Worm (Caenorhabditis elegans) whole organism, young adult: ENCODE results near the gene W08A12.2.

Experiments used
- B0019.2 ChIP-seq: fragments of 200-800 bp; sonication (Bioruptor generic); conservative IDR thresholded peaks from 2 replicates; pipeline ENCODE4 v1.3.6; 2022; ENCODE audit warnings: missing genetic modification reagents, missing genetic modification characterization, missing compliant biosample characterization
- B0035.1 ChIP-seq: sonication (generic microtip); optimal IDR thresholded peaks from 2 replicates; lab custom pipeline; 2016; ENCODE audit warnings: missing genetic modification characterization, mild to moderate bottlenecking, missing compliant biosample characterization, missing genotype, missing genetic modification reagents
- B0261.1 ChIP-seq: sonication (generic microtip); optimal IDR thresholded peaks from 2 replicates; lab custom pipeline; 2016; ENCODE audit warnings: mild to moderate bottlenecking, missing genetic modification characterization, moderate library complexity, missing compliant biosample characterization
- B0336.3 ChIP-seq: fragments of 200-800 bp; sonication (Bioruptor generic); IDR thresholded peaks from 2 replicates; pipeline ENCODE4 v1.3.6; 2022; ENCODE audit warnings: missing genetic modification characterization, missing compliant biosample characterization
- D2030.7 ChIP-seq: fragments of 200-800 bp; sonication (Bioruptor generic); IDR thresholded peaks from 2 replicates; pipeline ENCODE4 v1.3.6; 2022; ENCODE audit warnings: missing genetic modification reagents, missing genetic modification characterization, missing compliant biosample characterization
- F52B5.7 ChIP-seq: sonication (generic microtip); optimal IDR thresholded peaks from 2 replicates; lab custom pipeline; 2016; ENCODE audit warnings: mild to moderate bottlenecking, missing genetic modification characterization, missing compliant biosample characterization
- Y56A3A.18 ChIP-seq: fragments of 200-800 bp; sonication (Bioruptor generic); IDR thresholded peaks from 2 replicates; pipeline ENCODE4 v1.3.6; 2022; ENCODE audit warnings: missing genetic modification reagents, missing genetic modification characterization, missing compliant biosample characterization
- aptf-2 ChIP-seq: fragments of 200-800 bp; sonication (Bioruptor generic); conservative IDR thresholded peaks from 2 replicates; pipeline ENCODE4 v1.3.6; 2022; ENCODE audit warnings: missing genetic modification reagents, missing genetic modification characterization, missing compliant biosample characterization
- atf-7 ChIP-seq: sonication (generic microtip); optimal IDR thresholded peaks from 2 replicates; lab custom pipeline; 2017; ENCODE audit warnings: mild to moderate bottlenecking, missing genetic modification characterization, missing compliant biosample characterization
- attf-3 ChIP-seq: fragments of 200-800 bp; sonication (Bioruptor generic); conservative IDR thresholded peaks from 2 replicates; pipeline ENCODE4 v1.3.6; 2022; ENCODE audit warnings: missing genetic modification reagents, missing genetic modification characterization, missing compliant biosample characterization
- attf-5 ChIP-seq: fragments of 200-800 bp; sonication (Bioruptor generic); optimal IDR thresholded peaks from 2 replicates; lab custom pipeline; 2018; ENCODE audit warnings: mild to moderate bottlenecking, missing genetic modification characterization, missing compliant biosample characterization
- bed-1 ChIP-seq: fragments of 200-800 bp; sonication (Bioruptor generic); IDR thresholded peaks from 2 replicates; pipeline ENCODE4 v1.3.6; 2022; ENCODE audit warnings: missing genetic modification reagents, missing genetic modification characterization, missing compliant biosample characterization
- ccch-3 ChIP-seq: fragments of 200-800 bp; sonication (Bioruptor generic); optimal IDR thresholded peaks from 2 replicates; lab custom pipeline; 2018; ENCODE audit warnings: mild to moderate bottlenecking, missing genetic modification characterization, missing compliant biosample characterization
- cebp-1 ChIP-seq, 2 experiments: fragments of 200-800 bp in 1 of 2; sonication (Bioruptor generic) in 1 of 2; sonication (generic microtip) in 1 of 2; IDR thresholded peaks in 1 of 2; optimal IDR thresholded peaks in 1 of 2; 2 replicates each; pipeline versions ENCODE4 v1.3.6 to Lab custom; 2017 to 2022; ENCODE audit warnings: missing compliant biosample characterization in 2 of 2, missing genetic modification characterization in 2 of 2, mild to moderate bottlenecking in 1 of 2, missing genetic modification reagents in 1 of 2, moderate library complexity in 1 of 2
- chd-7 ChIP-seq: sonication (generic microtip); optimal IDR thresholded peaks from 2 replicates; lab custom pipeline; 2016; ENCODE audit warnings: mild to moderate bottlenecking, missing genetic modification characterization, moderate library complexity, missing compliant biosample characterization
- dox-1 ChIP-seq: fragments of 200-800 bp; sonication (Bioruptor generic); IDR thresholded peaks from 2 replicates; pipeline ENCODE4 v1.3.6; 2022; ENCODE audit warnings: missing genetic modification reagents, missing genetic modification characterization, missing compliant biosample characterization
- egrh-3 ChIP-seq: fragments of 200-800 bp; sonication (Bioruptor generic); IDR thresholded peaks from 2 replicates; pipeline ENCODE4 v1.3.6; 2022; ENCODE audit warnings: missing genetic modification reagents, missing genetic modification characterization, missing compliant biosample characterization
- ekl-4 ChIP-seq: fragments of 200-800 bp; sonication (Bioruptor generic); IDR thresholded peaks from 2 replicates; pipeline ENCODE4 v1.3.6; 2022; ENCODE audit warnings: missing genetic modification reagents, missing genetic modification characterization, missing compliant biosample characterization
- ets-4 ChIP-seq: fragments of 200-800 bp; sonication (Bioruptor generic); optimal IDR thresholded peaks from 2 replicates; lab custom pipeline; 2018; ENCODE audit warnings: mild to moderate bottlenecking, missing genetic modification characterization, missing compliant biosample characterization
- gei-17 ChIP-seq: fragments of 200-800 bp; sonication (Bioruptor generic); optimal IDR thresholded peaks from 2 replicates; lab custom pipeline; 2018; ENCODE audit warnings: mild to moderate bottlenecking, missing genetic modification characterization, missing compliant biosample characterization
- hlh-12 ChIP-seq: sonication (generic microtip); optimal IDR thresholded peaks from 2 replicates; lab custom pipeline; 2016; ENCODE audit warnings: missing genetic modification characterization, missing compliant biosample characterization
- hlh-26 ChIP-seq: fragments of 200-800 bp; sonication (Bioruptor generic); conservative IDR thresholded peaks from 2 replicates; pipeline ENCODE4 v1.3.6; 2022; ENCODE audit warnings: missing genetic modification reagents, missing genetic modification characterization, missing compliant biosample characterization
- hmg-1.2 ChIP-seq: fragments of 200-800 bp; sonication (Bioruptor generic); IDR thresholded peaks from 2 replicates; pipeline ENCODE4 v1.3.6; 2022; ENCODE audit warnings: missing genetic modification reagents, missing genetic modification characterization, missing compliant biosample characterization
- let-526 ChIP-seq: fragments of 200-800 bp; sonication (Bioruptor generic); IDR thresholded peaks from 2 replicates; pipeline ENCODE4 v1.3.6; 2022; ENCODE audit warnings: missing genetic modification reagents, missing genetic modification characterization, missing compliant biosample characterization
- let-607 ChIP-seq, 2 experiments: fragments of 200-800 bp in 1 of 2; sonication (Bioruptor generic) in 1 of 2; sonication (generic microtip) in 1 of 2; optimal IDR thresholded peaks; 2 replicates each; lab custom pipeline; 2016 to 2018; ENCODE audit warnings: mild to moderate bottlenecking in 2 of 2, missing compliant biosample characterization in 2 of 2, missing genetic modification characterization in 2 of 2, moderate library complexity in 2 of 2, missing genotype in 1 of 2
- lin-40 ChIP-seq: sonication (generic microtip); optimal IDR thresholded peaks from 2 replicates; lab custom pipeline; 2016; ENCODE audit warnings: missing genetic modification characterization, mild to moderate bottlenecking, missing compliant biosample characterization, missing genotype, missing genetic modification reagents
- lin-54 ChIP-seq: fragments of 200-800 bp; sonication (Bioruptor generic); optimal IDR thresholded peaks from 2 replicates; lab custom pipeline; 2018; ENCODE audit warnings: mild to moderate bottlenecking, missing genetic modification characterization, missing compliant biosample characterization
- madf-10 ChIP-seq: sonication (generic microtip); optimal IDR thresholded peaks from 2 replicates; lab custom pipeline; 2016; ENCODE audit warnings: mild to moderate bottlenecking, missing genetic modification characterization, missing compliant biosample characterization
- madf-6 ChIP-seq: fragments of 200-800 bp; sonication (Bioruptor generic); IDR thresholded peaks from 2 replicates; pipeline ENCODE4 v1.3.6; 2022; ENCODE audit warnings: missing genetic modification reagents, missing genetic modification characterization, missing compliant biosample characterization
- mxl-1 ChIP-seq: sonication (generic microtip); optimal IDR thresholded peaks from 2 replicates; lab custom pipeline; 2016; ENCODE audit warnings: missing genetic modification characterization, missing compliant biosample characterization
- nfya-2 ChIP-seq: fragments of 200-800 bp; sonication (Bioruptor generic); IDR thresholded peaks from 2 replicates; pipeline ENCODE4 v1.3.6; 2022; ENCODE audit warnings: missing genetic modification reagents, missing genetic modification characterization, missing compliant biosample characterization
- nhr-80 ChIP-seq: sonication (generic microtip); optimal IDR thresholded peaks from 2 replicates; lab custom pipeline; 2016; ENCODE audit warnings: missing genetic modification characterization, missing compliant biosample characterization
- nhr-90 ChIP-seq: sonication (generic microtip); optimal IDR thresholded peaks from 2 replicates; lab custom pipeline; 2016; ENCODE audit warnings: missing genotype, mild to moderate bottlenecking, missing genetic modification characterization, missing compliant biosample characterization
- pbrm-1 ChIP-seq: fragments of 200-800 bp; sonication (Bioruptor generic); IDR thresholded peaks from 2 replicates; pipeline ENCODE4 v1.3.6; 2022; ENCODE audit warnings: missing genetic modification reagents, missing genetic modification characterization, missing compliant biosample characterization
- rcor-1 ChIP-seq: fragments of 200-800 bp; sonication (Bioruptor generic); IDR thresholded peaks from 2 replicates; pipeline ENCODE4 v1.3.6; 2022; ENCODE audit warnings: missing genetic modification reagents, missing genetic modification characterization, missing compliant biosample characterization
- rpc-1 ChIP-seq, 2 experiments: fragments of 150-350 bp in 1 of 2; sonication (generic microtip) in 1 of 2; optimal IDR thresholded peaks; 2 replicates each; lab custom pipeline; 2014 to 2018; ENCODE audit warnings: missing biosample characterization in 1 of 2, missing genetic modification characterization in 1 of 2, missing genetic modification reagents in 1 of 2, missing genotype in 1 of 2
- sea-2 ChIP-seq: fragments of 200-800 bp; sonication (Bioruptor generic); IDR thresholded peaks from 2 replicates; pipeline ENCODE4 v1.3.6; 2022; ENCODE audit warnings: missing genetic modification characterization, missing compliant biosample characterization
- snpc-1.3 ChIP-seq: sonication (generic microtip); optimal IDR thresholded peaks from 2 replicates; lab custom pipeline; 2017; ENCODE audit warnings: missing genetic modification characterization, mild to moderate bottlenecking, missing compliant biosample characterization, antibody characterized with exemption, moderate library complexity, missing genotype, missing genetic modification reagents; ENCODE audit not compliant: insufficient read depth
- snpc-3.4 ChIP-seq: sonication (generic microtip); optimal IDR thresholded peaks from 2 replicates; lab custom pipeline; 2017; ENCODE audit warnings: missing genetic modification characterization, mild to moderate bottlenecking, missing compliant biosample characterization, antibody characterized with exemption, moderate library complexity, missing genotype, missing genetic modification reagents
- tbp1 ChIP-seq: fragments of 200-800 bp; sonication (Bioruptor generic); optimal IDR thresholded peaks from 2 replicates; lab custom pipeline; 2018; ENCODE audit warnings: mild to moderate bottlenecking, missing genetic modification characterization, missing compliant biosample characterization
- unc-62 ChIP-seq: fragments of 150-350 bp; optimal IDR thresholded peaks from 2 replicates; lab custom pipeline; 2014; ENCODE audit warnings: missing biosample characterization, missing genetic modification reagents, missing genetic modification characterization
- zfh-2 ChIP-seq: fragments of 200-800 bp; sonication (Bioruptor generic); conservative IDR thresholded peaks from 2 replicates; pipeline ENCODE4 v1.3.6; 2022; ENCODE audit warnings: missing genetic modification reagents, missing genetic modification characterization, missing compliant biosample characterization

Gene W08A12.2

ce11 chrV:3703888-3704287 is 18.2 kb upstream of the W08A12.2 start (continued):
- no peak for TF ChIP-seq rpc-1 (optimal IDR thresholded peaks at IDR 0.05; lab: Kevin White, UChicago)
- no peak for TF ChIP-seq rpc-1 (tag; optimal IDR thresholded peaks at IDR 0.05; lab: Kevin White, UChicago)
- peak; percentile 17 for TF ChIP-seq lin-54
- TF ChIP-seq B0035.1 (tag; lab: Kevin White, UChicago) = peak; percentile 6
- TF ChIP-seq aptf-2 = no peak
- 0 out of 2 replicates have a peak, but pooled peaks have one; percentile 26 for TF ChIP-seq attf-3 (GFP tag; lab: Robert Waterston, UW)
- TF ChIP-seq ekl-4 = no peak
- TF ChIP-seq B0336.3 (GFP tag; lab: Robert Waterston, UW) = peak; percentile 41; the same call in 1 of the 2 replicates
- peak; percentile 52; the same call in 1 of the 2 replicates for TF ChIP-seq egrh-3 (GFP tag; lab: Robert Waterston, UW)
- TF ChIP-seq attf-5 = peak; percentile 40
- no peak for TF ChIP-seq ccch-3 (GFP tag; lab: Kevin White, UChicago)
- 0 out of 2 replicates have a peak, but pooled peaks have one; percentile 28 for TF ChIP-seq Y56A3A.18 (GFP tag; lab: Robert Waterston, UW)
- TF ChIP-seq cebp-1 (GFP tag; IDR thresholded peaks at IDR 0.05; lab: Robert Waterston, UW) = no peak
- TF ChIP-seq cebp-1 (tag; optimal IDR thresholded peaks at IDR 0.05; lab: Kevin White, UChicago) = peak; percentile 58
- peak; percentile 14 for TF ChIP-seq madf-10 (tag; lab: Kevin White, UChicago)
- peak; percentile 27 for TF ChIP-seq gei-17
- TF ChIP-seq hmg-1.2 = peak; percentile 98
- peak; percentile 81 for TF ChIP-seq zfh-2 (GFP tag; lab: Robert Waterston, UW)
- no peak for TF ChIP-seq snpc-3.4 (tag; lab: Kevin White, UChicago)
- TF ChIP-seq dox-1 = 0 out of 2 replicates have a peak, but pooled peaks have one; percentile 18
- no peak for TF ChIP-seq mxl-1 (tag; lab: Kevin White, UChicago)
- no peak for TF ChIP-seq hlh-12 (tag; lab: Kevin White, UChicago)

DNA sequence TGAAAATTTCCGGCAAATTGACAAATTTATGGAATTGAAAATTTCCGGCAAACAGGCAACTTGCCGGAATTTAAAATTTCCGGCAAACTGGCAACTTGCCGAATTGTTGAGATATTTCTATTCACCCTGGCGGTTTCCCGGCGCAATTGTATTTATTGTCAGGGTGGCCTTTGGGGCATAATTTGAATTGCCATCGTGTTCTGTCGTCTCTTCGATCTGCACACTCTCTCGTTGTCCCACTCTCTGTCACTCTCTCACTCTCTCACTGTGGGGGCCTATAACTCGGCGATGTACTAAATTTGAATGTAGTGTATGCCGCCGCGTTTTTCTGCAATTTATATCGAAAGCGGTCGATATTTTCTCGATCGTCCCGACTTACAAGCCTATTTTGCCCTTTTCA is 17.3 kb upstream of the W08A12.2 start:
- TF ChIP-seq madf-6 (GFP tag; lab: Robert Waterston, UW) = peak; percentile 18; the same call in 1 of the 2 replicates
- peak; percentile 79 for TF ChIP-seq hmg-1.2
- no peak for TF ChIP-seq cebp-1 (GFP tag; IDR thresholded peaks at IDR 0.05; lab: Robert Waterston, UW)
- no peak for TF ChIP-seq cebp-1 (tag; optimal IDR thresholded peaks at IDR 0.05; lab: Kevin White, UChicago)
- no peak for TF ChIP-seq B0261.1 (tag; lab: Kevin White, UChicago)
- 0 out of 2 replicates have a peak, but pooled peaks have one; percentile 17 for TF ChIP-seq pbrm-1
- TF ChIP-seq nfya-2 (GFP tag; lab: Robert Waterston, UW) = no peak

DNA sequence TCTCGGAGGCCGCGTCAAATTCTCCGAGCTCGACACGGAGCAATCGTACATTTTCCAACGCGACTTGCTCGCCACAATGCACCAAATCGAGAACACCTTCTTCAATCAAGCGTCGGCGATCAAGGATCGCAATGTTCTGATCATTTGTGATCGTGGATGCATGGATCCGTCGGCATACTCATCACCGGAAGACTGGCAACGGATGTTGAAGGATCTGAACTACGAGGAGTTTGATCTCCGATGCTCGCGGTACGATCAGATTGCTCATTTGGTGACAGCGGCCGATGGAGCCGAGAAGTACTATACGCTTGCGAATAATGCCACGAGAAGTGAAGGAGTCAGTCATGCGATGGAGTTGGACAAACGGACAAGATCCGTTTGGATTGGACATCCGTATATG is 12.8 kb upstream of the W08A12.2 start:
- TF ChIP-seq let-526 (GFP tag; lab: Robert Waterston, UW) (no peak), zfh-2 (GFP tag; lab: Robert Waterston, UW) (0 out of 2 replicates have a peak, but pooled peaks have one; percentile 26)

ce11 chrV:3697071-3697470 is 11.4 kb upstream of the W08A12.2 start:
- no peak for TF ChIP-seq rcor-1 (GFP tag; lab: Robert Waterston, UW)
- peak; percentile 5 for TF ChIP-seq lin-54
- TF ChIP-seq snpc-1.3 (tag; lab: Kevin White, UChicago) = no peak
- TF ChIP-seq madf-6 (GFP tag; lab: Robert Waterston, UW) = no peak
- TF ChIP-seq let-607 (tag; optimal IDR thresholded peaks at IDR 0.05; lab: Kevin White, UChicago) = peak in 1 of 2 experiments; percentile 54
- TF ChIP-seq madf-10 (tag; lab: Kevin White, UChicago) = peak; percentile 47
- peak; percentile 59 for TF ChIP-seq atf-7
- peak; percentile 43 for TF ChIP-seq dox-1
- peak; percentile 91 for TF ChIP-seq nhr-80 (tag; lab: Kevin White, UChicago)
- peak; percentile 5 for TF ChIP-seq attf-5
- no peak for TF ChIP-seq bed-1
- no peak for TF ChIP-seq B0019.2 (GFP tag; lab: Robert Waterston, UW)
- TF ChIP-seq unc-62 (GFP tag; lab: Kevin White, UChicago) = peak; percentile 22
- TF ChIP-seq lin-40 (tag; lab: Kevin White, UChicago) = peak; percentile 24
- TF ChIP-seq sea-2 = no peak
- TF ChIP-seq ets-4 (GFP tag; lab: Kevin White, UChicago) = peak; percentile 20
- peak; percentile 44 for TF ChIP-seq nhr-90 (tag; lab: Kevin White, UChicago)
- TF ChIP-seq F52B5.7 (tag; lab: Kevin White, UChicago) = no peak
- peak; percentile 41 for TF ChIP-seq tbp1
- TF ChIP-seq hlh-26 (GFP tag; lab: Robert Waterston, UW) = no peak
- peak; percentile 3 for TF ChIP-seq chd-7 (tag; lab: Kevin White, UChicago)
- TF ChIP-seq D2030.7 = no peak
